Worm (Caenorhabditis elegans) whole organism, L2 larva: ENCODE data around the gene F08F8.10.

ENCODE experiments used
- C34F6.9 ChIP-seq: fragments of 150-350 bp; optimal IDR thresholded peaks from 2 replicates; lab custom pipeline; 2014; ENCODE audit warnings: missing biosample characterization, missing genetic modification characterization
- F13H6.1 ChIP-seq: sonication (generic microtip); optimal IDR thresholded peaks from 2 replicates; lab custom pipeline; 2016; ENCODE audit warnings: missing genetic modification characterization, missing compliant biosample characterization
- R02D3.7 ChIP-seq: fragments of 150-350 bp; optimal IDR thresholded peaks from 2 replicates; lab custom pipeline; 2014; ENCODE audit warnings: missing biosample characterization, missing genetic modification characterization
- alr-1 ChIP-seq: fragments of 150-350 bp; optimal IDR thresholded peaks from 2 replicates; lab custom pipeline; 2014; ENCODE audit warnings: missing biosample characterization, missing genetic modification characterization
- ama-1 ChIP-seq: fragments of 150-350 bp; optimal IDR thresholded peaks from 2 replicates; lab custom pipeline; 2018; ENCODE audit warnings: inconsistent platforms
- blmp-1 ChIP-seq: sonication (generic microtip); optimal IDR thresholded peaks from 2 replicates; lab custom pipeline; 2017; ENCODE audit warnings: missing genetic modification characterization, mild to moderate bottlenecking, missing compliant biosample characterization, antibody characterized with exemption, moderate library complexity; ENCODE audit not compliant: insufficient read depth
- ceh-16 ChIP-seq: fragments of 150-350 bp; optimal IDR thresholded peaks from 2 replicates; lab custom pipeline; 2014; ENCODE audit warnings: missing biosample characterization, missing genetic modification characterization
- ceh-82 ChIP-seq: fragments of 150-350 bp; optimal IDR thresholded peaks from 2 replicates; lab custom pipeline; 2014; ENCODE audit warnings: missing biosample characterization, missing genetic modification characterization
- crh-2 ChIP-seq: sonication (generic microtip); optimal IDR thresholded peaks from 2 replicates; lab custom pipeline; 2017; ENCODE audit warnings: missing biosample characterization, missing genetic modification characterization
- dmd-4 ChIP-seq: sonication (generic microtip); optimal IDR thresholded peaks from 2 replicates; lab custom pipeline; 2017; ENCODE audit warnings: missing biosample characterization, missing genetic modification characterization
- egl-27 ChIP-seq: sonication (generic microtip); optimal IDR thresholded peaks from 3 replicates; lab custom pipeline; 2017; ENCODE audit warnings: missing biosample characterization, missing genetic modification reagents, missing genetic modification characterization
- elt-1 ChIP-seq: fragments of 150-350 bp; optimal IDR thresholded peaks from 2 replicates; lab custom pipeline; 2014; ENCODE audit warnings: missing biosample characterization, missing genetic modification characterization
- elt-3 ChIP-seq: sonication (generic microtip); optimal IDR thresholded peaks from 2 replicates; lab custom pipeline; 2017; ENCODE audit warnings: missing biosample characterization, missing genetic modification characterization
- fos-1 ChIP-seq: fragments of 150-350 bp; optimal IDR thresholded peaks from 2 replicates; lab custom pipeline; 2014; ENCODE audit warnings: missing biosample characterization, missing genetic modification characterization
- gmeb-1 ChIP-seq: fragments of 150-350 bp; optimal IDR thresholded peaks from 2 replicates; lab custom pipeline; 2014; ENCODE audit warnings: missing biosample characterization, missing genetic modification characterization
- lin-11 ChIP-seq: fragments of 150-350 bp; sonication (generic microtip); optimal IDR thresholded peaks from 2 replicates; lab custom pipeline; 2014; ENCODE audit warnings: missing biosample characterization, missing genetic modification characterization, inconsistent platforms, mixed read lengths
- lin-13 ChIP-seq: fragments of 150-350 bp; optimal IDR thresholded peaks from 2 replicates; lab custom pipeline; 2014; ENCODE audit warnings: missing biosample characterization, missing genetic modification reagents, missing genetic modification characterization
- lin-39 ChIP-seq: fragments of 150-350 bp; optimal IDR thresholded peaks from 2 replicates; lab custom pipeline; 2014; ENCODE audit warnings: missing biosample characterization, missing genetic modification reagents, missing genetic modification characterization
- lsy-2 ChIP-seq, 2 experiments: fragments of 150-350 bp in 1 of 2; sonication (generic microtip) in 1 of 2; optimal IDR thresholded peaks; 2 replicates each; lab custom pipeline; 2014 to 2017; ENCODE audit warnings: missing biosample characterization in 2 of 2, missing genetic modification characterization in 2 of 2
- mab-5 ChIP-seq: fragments of 150-350 bp; optimal IDR thresholded peaks from 2 replicates; lab custom pipeline; 2014; ENCODE audit warnings: missing biosample characterization, missing genetic modification characterization
- mbf-1 ChIP-seq: sonication (generic microtip); optimal IDR thresholded peaks from 2 replicates; lab custom pipeline; 2017; ENCODE audit warnings: missing biosample characterization, missing genetic modification characterization
- nhr-10 ChIP-seq: sonication (generic microtip); optimal IDR thresholded peaks from 2 replicates; lab custom pipeline; 2017; ENCODE audit warnings: missing biosample characterization, missing genetic modification characterization
- nhr-11 ChIP-seq: fragments of 150-350 bp; optimal IDR thresholded peaks from 2 replicates; lab custom pipeline; 2014; ENCODE audit warnings: missing biosample characterization, missing genetic modification characterization
- nhr-129 ChIP-seq: fragments of 150-350 bp; optimal IDR thresholded peaks from 2 replicates; lab custom pipeline; 2014; ENCODE audit warnings: missing biosample characterization, missing genetic modification characterization
- nhr-21 ChIP-seq: fragments of 150-350 bp; optimal IDR thresholded peaks from 2 replicates; lab custom pipeline; 2014; ENCODE audit warnings: missing biosample characterization, missing genetic modification characterization
- nhr-23 ChIP-seq: fragments of 150-350 bp; optimal IDR thresholded peaks from 2 replicates; lab custom pipeline; 2014; ENCODE audit warnings: missing biosample characterization, missing genetic modification reagents, missing genetic modification characterization
- nhr-237 ChIP-seq: fragments of 150-350 bp; optimal IDR thresholded peaks from 2 replicates; lab custom pipeline; 2014; ENCODE audit warnings: missing biosample characterization, missing genetic modification characterization
- nhr-25 ChIP-seq: fragments of 150-350 bp; sonication (generic microtip); optimal IDR thresholded peaks from 3 replicates; lab custom pipeline; 2014; ENCODE audit warnings: missing biosample characterization, missing genetic modification characterization
- nhr-6 ChIP-seq: fragments of 150-350 bp; optimal IDR thresholded peaks from 2 replicates; lab custom pipeline; 2014; ENCODE audit warnings: missing biosample characterization, missing genetic modification characterization
- nhr-77 ChIP-seq: fragments of 150-350 bp; optimal IDR thresholded peaks from 2 replicates; lab custom pipeline; 2014; ENCODE audit warnings: missing biosample characterization, missing genetic modification characterization
- peb-1 ChIP-seq: fragments of 150-350 bp; optimal IDR thresholded peaks from 2 replicates; lab custom pipeline; 2014; ENCODE audit warnings: missing biosample characterization, missing genetic modification characterization
- sem-4 ChIP-seq: fragments of 150-350 bp; optimal IDR thresholded peaks from 2 replicates; lab custom pipeline; 2014; ENCODE audit warnings: missing biosample characterization, missing genetic modification reagents, missing genetic modification characterization
- skn-1 ChIP-seq: sonication (generic microtip); optimal IDR thresholded peaks from 2 replicates; lab custom pipeline; 2017; ENCODE audit warnings: missing biosample characterization, missing genetic modification characterization
- sma-3 ChIP-seq: sonication (generic microtip); optimal IDR thresholded peaks from 2 replicates; lab custom pipeline; 2016; ENCODE audit warnings: missing genetic modification reagents, missing genetic modification characterization, missing compliant biosample characterization
- sma-9 ChIP-seq, 2 experiments: fragments of 150-350 bp in 1 of 2; sonication (generic microtip) in 1 of 2; optimal IDR thresholded peaks; 2 replicates each; lab custom pipeline; 2014 to 2016; ENCODE audit warnings: missing genetic modification characterization in 2 of 2, mild to moderate bottlenecking in 1 of 2, missing biosample characterization in 1 of 2, missing compliant biosample characterization in 1 of 2, missing genetic modification reagents in 1 of 2, moderate library complexity in 1 of 2
- snpc-4 ChIP-seq: fragments of 150-350 bp; optimal IDR thresholded peaks from 2 replicates; lab custom pipeline; 2014; ENCODE audit warnings: missing biosample characterization, missing genetic modification characterization
- unc-39 ChIP-seq: fragments of 150-350 bp; optimal IDR thresholded peaks from 2 replicates; lab custom pipeline; 2014; ENCODE audit warnings: missing biosample characterization, missing genetic modification characterization
- unc-55 ChIP-seq: fragments of 150-350 bp; sonication (generic microtip); optimal IDR thresholded peaks from 3 replicates; lab custom pipeline; 2014; ENCODE audit warnings: missing biosample characterization, missing genetic modification reagents, missing genetic modification characterization
- unc-62 ChIP-seq: fragments of 150-350 bp; optimal IDR thresholded peaks from 2 replicates; lab custom pipeline; 2014; ENCODE audit warnings: missing biosample characterization, missing genetic modification reagents, missing genetic modification characterization
- zag-1 ChIP-seq: fragments of 150-350 bp; optimal IDR thresholded peaks from 2 replicates; lab custom pipeline; 2014; ENCODE audit warnings: missing biosample characterization, missing genetic modification characterization
- ztf-1 ChIP-seq: fragments of 200-800 bp; sonication (Bioruptor generic); conservative IDR thresholded peaks from 2 replicates; pipeline ENCODE4 v1.3.6; 2022; ENCODE audit warnings: missing genetic modification characterization, missing compliant biosample characterization
- ztf-11 ChIP-seq: sonication (generic microtip); optimal IDR thresholded peaks from 2 replicates; lab custom pipeline; 2017; ENCODE audit warnings: missing biosample characterization, missing genetic modification characterization

The F08F8.10 gene

ce11 chrIII:7357356-7357755 lies at the start of gene F08F8.10:
Gene F08F8.10 (minus strand): TSS chrIII:7357393.
- TF ChIP-seq ceh-82: no peak
- TF ChIP-seq zag-1 (tag; lab: Kevin White, UChicago): no peak
- TF ChIP-seq ceh-16: no peak
- no peak for TF ChIP-seq skn-1 (tag; lab: Kevin White, UChicago)
- TF ChIP-seq lin-11: no peak
- peak; percentile 45 for TF ChIP-seq nhr-129 (tag; lab: Kevin White, UChicago)
- TF ChIP-seq dmd-4 (tag; lab: Kevin White, UChicago): no peak
- peak; percentile 38 for TF ChIP-seq nhr-25 (tag; lab: Kevin White, UChicago)
- TF ChIP-seq nhr-10 (tag; lab: Kevin White, UChicago): no peak
- TF ChIP-seq nhr-237 (tag; lab: Kevin White, UChicago): no peak
- no peak for TF ChIP-seq elt-1 (tag; lab: Kevin White, UChicago)
- TF ChIP-seq crh-2: peak; percentile 44
- no peak for TF ChIP-seq egl-27
- TF ChIP-seq sma-3 (GFP tag; lab: Kevin White, UChicago): no peak
- TF ChIP-seq unc-62 (GFP tag; lab: Kevin White, UChicago): no peak
- no peak for TF ChIP-seq gmeb-1
- no peak for TF ChIP-seq lin-39 (tag; lab: Kevin White, UChicago)
- no peak for TF ChIP-seq elt-3
- no peak for TF ChIP-seq mbf-1 (tag; lab: Kevin White, UChicago)
- no peak for TF ChIP-seq snpc-4 (tag; lab: Kevin White, UChicago)
- no peak for TF ChIP-seq unc-39
- TF ChIP-seq mab-5 (tag; lab: Kevin White, UChicago): no peak
- TF ChIP-seq unc-55 (GFP tag; lab: Kevin White, UChicago): peak; percentile 57
- TF ChIP-seq nhr-6 (tag; lab: Kevin White, UChicago): no peak
- TF ChIP-seq nhr-23 (tag; lab: Kevin White, UChicago): no peak
- no peak for TF ChIP-seq lin-13 (GFP tag; lab: Kevin White, UChicago)
- TF ChIP-seq peb-1 (tag; lab: Kevin White, UChicago): no peak
- TF ChIP-seq lsy-2 (tag; optimal IDR thresholded peaks at IDR 0.05; lab: Kevin White, UChicago): peak in 1 of 2 experiments; percentile 62
- TF ChIP-seq fos-1 (tag; lab: Kevin White, UChicago): no peak
- TF ChIP-seq sma-9 (GFP tag; optimal IDR thresholded peaks at IDR 0.05; lab: Kevin White, UChicago): peak; percentile 46
- no peak for TF ChIP-seq sma-9 (tag; optimal IDR thresholded peaks at IDR 0.05; lab: Kevin White, UChicago)
- TF ChIP-seq F13H6.1: peak; percentile 0
- TF ChIP-seq blmp-1: no peak
- no peak for TF ChIP-seq R02D3.7 (tag; lab: Kevin White, UChicago)
- no peak for TF ChIP-seq nhr-77 (tag; lab: Kevin White, UChicago)
- no peak for TF ChIP-seq sem-4
- no peak for TF ChIP-seq ama-1 (lab: Kevin White, UChicago)
- peak; percentile 83 for TF ChIP-seq C34F6.9 (tag; lab: Kevin White, UChicago)

ce11 chrIII:7399004-7399403 lies 41.8 kb upstream of the F08F8.10 start:
- TF ChIP-seq ztf-11 (tag; lab: Kevin White, UChicago): no peak
- TF ChIP-seq lin-39 (tag; lab: Kevin White, UChicago): no peak
- no peak for TF ChIP-seq crh-2

- peak; percentile 1 for TF ChIP-seq fos-1 (tag; lab: Kevin White, UChicago)
- TF ChIP-seq nhr-129 (tag; lab: Kevin White, UChicago): peak; percentile 25
- no peak for TF ChIP-seq nhr-6 (tag; lab: Kevin White, UChicago)
- TF ChIP-seq mbf-1 (tag; lab: Kevin White, UChicago): no peak
- TF ChIP-seq nhr-77 (tag; lab: Kevin White, UChicago): no peak
- no peak for TF ChIP-seq crh-2
- TF ChIP-seq lsy-2 (tag; optimal IDR thresholded peaks at IDR 0.05; lab: Kevin White, UChicago): peak in 1 of 2 experiments; percentile 28
- TF ChIP-seq dmd-4 (tag; lab: Kevin White, UChicago): no peak
These were observed 40.0 kb upstream of the F08F8.10 start for ce11 chrIII:7397196-7397595.

- TF ChIP-seq snpc-4 (tag; lab: Kevin White, UChicago) (no peak), R02D3.7 (tag; lab: Kevin White, UChicago) (no peak), mbf-1 (tag; lab: Kevin White, UChicago) (no peak), ztf-1 (GFP tag; lab: Robert Waterston, UW) (no peak), nhr-23 (tag; lab: Kevin White, UChicago) (no peak), alr-1 (no peak), nhr-21 (tag; lab: Kevin White, UChicago) (no peak), sem-4 (no peak), zag-1 (tag; lab: Kevin White, UChicago) (no peak), nhr-11 (no peak), lin-39 (tag; lab: Kevin White, UChicago) (no peak), lsy-2 (tag; optimal IDR thresholded peaks at IDR 0.05; lab: Kevin White, UChicago) (no peak), lin-13 (GFP tag; lab: Kevin White, UChicago) (no peak)
These were observed 38.2 kb upstream of the F08F8.10 start, which contains the start of gene lgc-50 for ce11 chrIII:7395354-7395753. Gene lgc-50 (minus strand): TSS chrIII:7395454.
